Fruit fly (Drosophila melanogaster): ENCODE measurements around the gene tHMG1.

- TF ChIP-seq Mio (GFP tag; optimal IDR thresholded peaks at IDR 0.05) (no peak), lola (GFP tag; optimal IDR thresholded peaks at IDR 0.05) (no peak), pan (optimal IDR thresholded peaks at IDR 0.05) (no peak), jim (GFP tag; optimal IDR thresholded peaks at IDR 0.05) (no peak), Hr78 (GFP tag; optimal IDR thresholded peaks at IDR 0.05) (no peak), Hnf4 (GFP tag; optimal IDR thresholded peaks at IDR 0.05) (no peak), HLH106 (tag; optimal IDR thresholded peaks at IDR 0.05) (no peak), OdsH (GFP tag; optimal IDR thresholded peaks at IDR 0.05) (no peak)
These were observed 27.1 kb downstream of the tHMG1 start for dm6 chr3R:22518760-22519159.
